Worm (Caenorhabditis elegans): ENCODE measurements around the gene ceh-87.
A peak's percentile ranks its signal among the peaks of the same experiment; 100 is the strongest.

DNA sequence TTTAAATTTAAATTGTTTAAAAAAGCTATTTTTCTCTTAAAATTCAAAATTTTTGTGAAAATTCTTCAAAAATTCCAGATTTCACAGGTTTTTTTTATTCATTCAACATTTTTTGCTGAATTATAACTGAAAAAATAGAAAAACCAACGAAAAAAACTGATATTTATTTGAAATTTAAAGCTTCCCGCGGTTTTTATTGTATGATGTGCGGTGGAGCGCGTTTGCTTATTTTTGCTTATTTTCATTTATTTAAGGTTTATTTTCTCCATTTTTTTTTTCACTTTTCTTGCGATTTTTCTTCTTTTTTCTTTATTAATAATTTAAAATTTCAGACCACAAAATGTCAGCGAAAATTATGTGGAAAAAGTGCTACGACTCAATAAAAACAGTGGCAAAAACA is 46.0 kb downstream of the ceh-87 start, which contains the start of gene F22E5.9:
- TF ChIP-seq sdz-12 (GFP tag; optimal IDR thresholded peaks at IDR 0.05), result no peak
- TF ChIP-seq egl-27 (tag; optimal IDR thresholded peaks at IDR 0.05), result no peak
- no peak for TF ChIP-seq ceh-62 (tag; optimal IDR thresholded peaks at IDR 0.05)
- no peak for TF ChIP-seq T26A8.4 (GFP tag; IDR thresholded peaks at IDR 0.05)
- no peak for TF ChIP-seq skn-1 (tag; optimal IDR thresholded peaks at IDR 0.05)
- TF ChIP-seq ceh-82 (tag; optimal IDR thresholded peaks at IDR 0.05), result no peak
- TF ChIP-seq ceh-28 (tag; optimal IDR thresholded peaks at IDR 0.05), result no peak
- TF ChIP-seq lin-38 (GFP tag; IDR thresholded peaks at IDR 0.05), result peak; percentile 89
- no peak for TF ChIP-seq lin-13 (GFP tag; optimal IDR thresholded peaks at IDR 0.05)
